Worm (Caenorhabditis elegans) whole organism, early embryonic: Measurements from ENCODE around the gene F49E2.5.

Experiments
- B0310.2 ChIP-seq: sonication (generic microtip); optimal IDR thresholded peaks from 2 replicates; lab custom pipeline; 2016; ENCODE audit warnings: mild to moderate bottlenecking, missing genetic modification characterization, missing compliant biosample characterization
- F13C5.2 ChIP-seq: sonication (generic microtip); optimal IDR thresholded peaks from 2 replicates; lab custom pipeline; 2017; ENCODE audit warnings: mild to moderate bottlenecking, missing genetic modification characterization, inconsistent platforms, missing compliant biosample characterization
- aly-1 ChIP-seq: sonication (generic microtip); optimal IDR thresholded peaks from 2 replicates; lab custom pipeline; 2016; ENCODE audit warnings: missing genetic modification characterization, missing compliant biosample characterization
- ama-1 ChIP-seq: fragments of 150-350 bp; optimal IDR thresholded peaks from 2 replicates; lab custom pipeline; 2014
- ceh-13 ChIP-seq: fragments of 200-800 bp; sonication (Bioruptor generic); optimal IDR thresholded peaks from 2 replicates; lab custom pipeline; 2018; ENCODE audit warnings: mild to moderate bottlenecking, missing genetic modification characterization, missing compliant biosample characterization
- ceh-36 ChIP-seq: sonication (generic microtip); optimal IDR thresholded peaks from 2 replicates; lab custom pipeline; 2016; ENCODE audit warnings: missing genetic modification characterization, inconsistent platforms, missing compliant biosample characterization
- ets-7 ChIP-seq: sonication (generic microtip); optimal IDR thresholded peaks from 2 replicates; lab custom pipeline; 2016; ENCODE audit warnings: missing genotype, missing genetic modification characterization, missing compliant biosample characterization
- flt-1 ChIP-seq: fragments of 200-800 bp; sonication (Bioruptor generic); IDR thresholded peaks from 2 replicates; pipeline ENCODE4 v1.3.6; 2022; ENCODE audit warnings: missing genetic modification characterization, missing compliant biosample characterization
- hmbx-1 ChIP-seq: sonication (generic microtip); optimal IDR thresholded peaks from 2 replicates; lab custom pipeline; 2016; ENCODE audit warnings: mild to moderate bottlenecking, missing genetic modification characterization, missing compliant biosample characterization
- hmg-4 ChIP-seq: fragments of 200-800 bp; sonication (Bioruptor generic); optimal IDR thresholded peaks from 2 replicates; lab custom pipeline; 2018; ENCODE audit warnings: mild to moderate bottlenecking, missing genetic modification characterization, missing compliant biosample characterization
- hnd-1 ChIP-seq: sonication (generic microtip); optimal IDR thresholded peaks from 2 replicates; lab custom pipeline; 2016; ENCODE audit warnings: missing genetic modification characterization, missing compliant biosample characterization
- pes-1 ChIP-seq: fragments of 200-800 bp; sonication (Bioruptor generic); IDR thresholded peaks from 2 replicates; pipeline ENCODE4 v1.3.6; 2022; ENCODE audit warnings: missing genetic modification reagents, missing genetic modification characterization, missing compliant biosample characterization
- scrt-1 ChIP-seq: fragments of 200-800 bp; sonication (Bioruptor generic); IDR thresholded peaks from 2 replicates; pipeline ENCODE4 v1.3.6; 2022; ENCODE audit warnings: missing genetic modification characterization, missing compliant biosample characterization
- sea-1 ChIP-seq: fragments of 200-800 bp; sonication (Bioruptor generic); conservative IDR thresholded peaks from 2 replicates; pipeline ENCODE4 v1.3.6; 2022; ENCODE audit warnings: missing genetic modification characterization, missing compliant biosample characterization
- tbx-11 ChIP-seq: fragments of 200-800 bp; sonication (Bioruptor generic); IDR thresholded peaks from 2 replicates; pipeline ENCODE4 v1.3.6; 2022; ENCODE audit warnings: missing genetic modification characterization, missing compliant biosample characterization
- tbx-37 ChIP-seq: fragments of 200-800 bp; sonication (Bioruptor generic); conservative IDR thresholded peaks from 2 replicates; pipeline ENCODE4 v1.3.6; 2022; ENCODE audit warnings: missing genetic modification reagents, missing genetic modification characterization, missing compliant biosample characterization
- tra-4 ChIP-seq: sonication (generic microtip); optimal IDR thresholded peaks from 2 replicates; lab custom pipeline; 2017; ENCODE audit warnings: missing genetic modification characterization, missing compliant biosample characterization

F49E2.5 gene

ce11 chrX:9544405-9544804, 953 bp downstream of the F49E2.5 start:
- TF ChIP-seq hnd-1 (no peak), ama-1 (lab: Kevin White, UChicago) (no peak), ceh-13 (GFP tag; lab: Kevin White, UChicago) (no peak), tbx-11 (no peak), sea-1 (GFP tag; lab: Robert Waterston, UW) (no peak), F13C5.2 (no peak), ceh-36 (tag; lab: Kevin White, UChicago) (no peak), flt-1 (GFP tag; lab: Robert Waterston, UW) (no peak), pes-1 (GFP tag; lab: Robert Waterston, UW) (no peak), B0310.2 (tag; lab: Kevin White, UChicago) (no peak)

ce11 chrX:9546640-9547039, 3.2 kb downstream of the F49E2.5 start:
- TF ChIP-seq pes-1 (GFP tag; lab: Robert Waterston, UW) (no peak), B0310.2 (tag; lab: Kevin White, UChicago) (no peak), hmg-4 (GFP tag; lab: Kevin White, UChicago) (no peak), ceh-36 (tag; lab: Kevin White, UChicago) (no peak), ama-1 (lab: Kevin White, UChicago) (no peak), tra-4 (tag; lab: Kevin White, UChicago) (no peak), aly-1 (tag; lab: Kevin White, UChicago) (no peak), ceh-13 (GFP tag; lab: Kevin White, UChicago) (no peak), scrt-1 (GFP tag; lab: Robert Waterston, UW) (no peak)

ce11 chrX:9547264-9547751, 3.9 kb downstream of the F49E2.5 start:
- no peak for TF ChIP-seq sea-1 (GFP tag; lab: Robert Waterston, UW)
- TF ChIP-seq scrt-1 (GFP tag; lab: Robert Waterston, UW) = no peak
- TF ChIP-seq ceh-13 (GFP tag; lab: Kevin White, UChicago) = no peak

ce11 chrX:9548011-9548795, 4.8 kb downstream of the F49E2.5 start:
- no peak for TF ChIP-seq ama-1 (lab: Kevin White, UChicago)
- no peak for TF ChIP-seq hmbx-1 (tag; lab: Kevin White, UChicago)
- TF ChIP-seq tbx-11 = no peak
- TF ChIP-seq ceh-13 (GFP tag; lab: Kevin White, UChicago) = no peak
- TF ChIP-seq ceh-36 (tag; lab: Kevin White, UChicago) = no peak
- TF ChIP-seq scrt-1 (GFP tag; lab: Robert Waterston, UW) = no peak
- no peak for TF ChIP-seq pes-1 (GFP tag; lab: Robert Waterston, UW)
- TF ChIP-seq aly-1 (tag; lab: Kevin White, UChicago) = no peak
- TF ChIP-seq flt-1 (GFP tag; lab: Robert Waterston, UW) = no peak
- no peak for TF ChIP-seq B0310.2 (tag; lab: Kevin White, UChicago)
- TF ChIP-seq sea-1 (GFP tag; lab: Robert Waterston, UW) = no peak
- no peak for TF ChIP-seq hnd-1
- TF ChIP-seq tra-4 (tag; lab: Kevin White, UChicago) = no peak
- no peak for TF ChIP-seq tbx-37 (GFP tag; lab: Robert Waterston, UW)
- no peak for TF ChIP-seq hmg-4 (GFP tag; lab: Kevin White, UChicago)
- TF ChIP-seq ets-7 (tag; lab: Kevin White, UChicago) = no peak
- TF ChIP-seq F13C5.2 = no peak

- TF ChIP-seq pes-1 (GFP tag; lab: Robert Waterston, UW) (no peak), ets-7 (tag; lab: Kevin White, UChicago) (no peak), tbx-11 (no peak), hnd-1 (no peak), ceh-36 (tag; lab: Kevin White, UChicago) (no peak), scrt-1 (GFP tag; lab: Robert Waterston, UW) (no peak), sea-1 (GFP tag; lab: Robert Waterston, UW) (no peak), F13C5.2 (no peak), hmg-4 (GFP tag; lab: Kevin White, UChicago) (no peak), hmbx-1 (tag; lab: Kevin White, UChicago) (no peak), aly-1 (tag; lab: Kevin White, UChicago) (no peak), tbx-37 (GFP tag; lab: Robert Waterston, UW) (no peak), ama-1 (lab: Kevin White, UChicago) (no peak), flt-1 (GFP tag; lab: Robert Waterston, UW) (no peak), ceh-13 (GFP tag; lab: Kevin White, UChicago) (no peak), tra-4 (tag; lab: Kevin White, UChicago) (no peak), B0310.2 (tag; lab: Kevin White, UChicago) (no peak)
These were observed 5.4 kb downstream of the F49E2.5 start for ce11 chrX:9548890-9549289.

ce11 chrX:9549657-9550369, 6.4 kb downstream of the F49E2.5 start:
- no peak for TF ChIP-seq hnd-1
- TF ChIP-seq hmg-4 (GFP tag; lab: Kevin White, UChicago) = no peak
- TF ChIP-seq pes-1 (GFP tag; lab: Robert Waterston, UW) = no peak
- TF ChIP-seq flt-1 (GFP tag; lab: Robert Waterston, UW) = no peak
- no peak for TF ChIP-seq scrt-1 (GFP tag; lab: Robert Waterston, UW)
- TF ChIP-seq ama-1 (lab: Kevin White, UChicago) = no peak
- no peak for TF ChIP-seq F13C5.2
- TF ChIP-seq ceh-13 (GFP tag; lab: Kevin White, UChicago) = no peak
- TF ChIP-seq tbx-11 = no peak
- TF ChIP-seq aly-1 (tag; lab: Kevin White, UChicago) = no peak
- TF ChIP-seq ceh-36 (tag; lab: Kevin White, UChicago) = no peak
- no peak for TF ChIP-seq sea-1 (GFP tag; lab: Robert Waterston, UW)
- TF ChIP-seq B0310.2 (tag; lab: Kevin White, UChicago) = no peak
- no peak for TF ChIP-seq ets-7 (tag; lab: Kevin White, UChicago)
- TF ChIP-seq tra-4 (tag; lab: Kevin White, UChicago) = no peak
- no peak for TF ChIP-seq tbx-37 (GFP tag; lab: Robert Waterston, UW)
